Fruit fly (Drosophila melanogaster) whole organism, prepupa: Measurements from ENCODE around the gene CG34258.

ENCODE experiments used
- CG32006 ChIP-seq: fragments of 200-800 bp; sonication (Bioruptor generic); optimal IDR thresholded peaks from 3 replicates; lab custom pipeline; 2017; ENCODE audit warnings: missing biosample characterization, mild to moderate bottlenecking, missing genetic modification characterization
- CG6163 ChIP-seq: fragments of 200-800 bp; sonication (Bioruptor generic); IDR thresholded peaks from 3 replicates; pipeline ENCODE4 v1.3.6; 2022; ENCODE audit warnings: missing biosample characterization, missing genetic modification characterization
- CG6854 ChIP-seq: fragments of 200-800 bp; sonication (Bioruptor generic); optimal IDR thresholded peaks from 2 replicates; lab custom pipeline; 2017; ENCODE audit warnings: missing biosample characterization, mild to moderate bottlenecking, missing genetic modification characterization
- Smox ChIP-seq: fragments of 200-800 bp; sonication (Bioruptor generic); optimal IDR thresholded peaks from 3 replicates; lab custom pipeline; 2016; ENCODE audit warnings: missing biosample characterization, missing genetic modification characterization
- Sox102F ChIP-seq: fragments of 200-800 bp; sonication (Bioruptor generic); optimal IDR thresholded peaks from 2 replicates; lab custom pipeline; 2016; ENCODE audit warnings: missing biosample characterization, mild to moderate bottlenecking, missing genetic modification characterization
- dsx ChIP-seq: fragments of 200-800 bp; optimal IDR thresholded peaks from 3 replicates; lab custom pipeline; 2019; ENCODE audit warnings: missing biosample characterization, mild to moderate bottlenecking, missing genetic modification characterization, moderate library complexity; ENCODE audit not compliant: poor library complexity, severe bottlenecking
- esn ChIP-seq: fragments of 200-800 bp; sonication (Bioruptor generic); optimal IDR thresholded peaks from 2 replicates; lab custom pipeline; 2016; ENCODE audit warnings: missing biosample characterization, mild to moderate bottlenecking, missing genetic modification characterization, moderate library complexity
- lz ChIP-seq: fragments of 200-800 bp; sonication (Bioruptor generic); optimal IDR thresholded peaks from 3 replicates; lab custom pipeline; 2016; ENCODE audit warnings: missing biosample characterization, missing genetic modification characterization

DNA sequence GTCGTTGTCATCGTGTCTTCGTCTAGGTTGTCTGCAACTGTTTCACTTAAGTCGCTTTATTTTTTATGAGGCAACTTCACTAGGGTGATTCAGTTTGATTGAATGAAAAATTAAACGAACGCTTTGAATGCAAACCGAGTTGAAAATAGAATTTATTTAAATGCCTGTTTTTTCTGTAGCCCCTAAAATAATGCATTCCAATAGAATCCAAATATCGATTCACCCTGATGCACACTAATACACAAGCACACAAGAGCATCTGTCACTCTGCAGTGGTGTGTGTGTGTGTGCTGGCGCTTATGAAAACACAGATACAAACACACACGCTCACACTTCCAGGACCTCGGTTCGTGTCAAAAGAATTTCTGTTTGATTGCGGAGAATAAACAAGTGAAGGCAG, 10.0 kb upstream of the CG34258 start:
- TF ChIP-seq CG6854 (GFP tag; lab: Kevin White, UChicago) (no peak), lz (peak; percentile 15), esn (GFP tag; lab: Kevin White, UChicago) (no peak), Sox102F (GFP tag; lab: Kevin White, UChicago) (peak; percentile 7), CG6163 (no peak), Smox (GFP tag; lab: Kevin White, UChicago) (no peak), CG32006 (peak; percentile 25), dsx (peak; percentile 20)
